Fruit fly (Drosophila melanogaster) whole organism, embryonic: ENCODE measurements around the gene RhoGEF4.

Source experiments
- B-H1 ChIP-seq: fragments of 200-800 bp; sonication (Bioruptor generic); IDR thresholded peaks from 3 replicates; pipeline ENCODE4 v1.3.6; 2022; ENCODE audit warnings: missing biosample characterization, missing genetic modification characterization
- BtbVII ChIP-seq: fragments of 200-800 bp; sonication (Bioruptor generic); optimal IDR thresholded peaks from 3 replicates; lab custom pipeline; 2017; ENCODE audit warnings: missing biosample characterization, mild to moderate bottlenecking, missing genetic modification characterization
- CG12299 ChIP-seq: fragments of 200-800 bp; sonication (Bioruptor generic); optimal IDR thresholded peaks from 2 replicates; lab custom pipeline; 2018; ENCODE audit warnings: missing biosample characterization, mild to moderate bottlenecking, missing genetic modification characterization
- CG1233 ChIP-seq: fragments of 200-800 bp; sonication (Bioruptor generic); optimal IDR thresholded peaks from 4 replicates; lab custom pipeline; 2018; ENCODE audit warnings: missing biosample characterization, mild to moderate bottlenecking, missing genetic modification characterization
- CG12391 ChIP-seq: fragments of 200-800 bp; sonication (Bioruptor generic); optimal IDR thresholded peaks from 3 replicates; lab custom pipeline; 2018; ENCODE audit warnings: missing biosample characterization, mild to moderate bottlenecking, missing genetic modification characterization, moderate library complexity
- CG12659 ChIP-seq: fragments of 200-800 bp; sonication (Bioruptor generic); optimal IDR thresholded peaks from 3 replicates; lab custom pipeline; 2017; ENCODE audit warnings: mild to moderate bottlenecking, missing biosample characterization, missing genetic modification reagents, missing genetic modification characterization
- CG12769 ChIP-seq: fragments of 200-800 bp; sonication (Bioruptor generic); optimal IDR thresholded peaks from 2 replicates; lab custom pipeline; 2019; ENCODE audit warnings: missing biosample characterization, mild to moderate bottlenecking, missing genetic modification characterization, moderate library complexity
- CG17802 ChIP-seq: fragments of 200-800 bp; sonication (Bioruptor generic); optimal IDR thresholded peaks from 2 replicates; lab custom pipeline; 2018; ENCODE audit warnings: missing biosample characterization, mild to moderate bottlenecking, missing genetic modification characterization, moderate library complexity
- CG18599 ChIP-seq: fragments of 200-800 bp; sonication (Bioruptor generic); optimal IDR thresholded peaks from 3 replicates; lab custom pipeline; 2017; ENCODE audit warnings: missing biosample characterization, missing genetic modification characterization, mild to moderate bottlenecking, moderate library complexity, missing genetic modification reagents
- CG2889 ChIP-seq: fragments of 200-800 bp; sonication (Bioruptor generic); IDR thresholded peaks from 3 replicates; pipeline ENCODE4 v1.3.6; 2022; ENCODE audit warnings: missing biosample characterization, missing genetic modification characterization
- CG31441 ChIP-seq: fragments of 200-800 bp; sonication (Bioruptor generic); IDR thresholded peaks from 2 replicates; pipeline ENCODE4 v1.3.6; 2022; ENCODE audit warnings: missing biosample characterization, missing genetic modification characterization
- CG3407 ChIP-seq: fragments of 200-800 bp; sonication (Bioruptor generic); optimal IDR thresholded peaks from 2 replicates; lab custom pipeline; 2018; ENCODE audit warnings: missing biosample characterization, mild to moderate bottlenecking, missing genetic modification characterization
- CG34224 ChIP-seq: fragments of 200-800 bp; sonication (Bioruptor generic); IDR thresholded peaks from 3 replicates; pipeline ENCODE4 v1.3.6; 2022; ENCODE audit warnings: missing biosample characterization, missing genetic modification characterization; ENCODE audit not compliant: partially characterized antibody
- CG3995 ChIP-seq: fragments of 200-800 bp; sonication (Bioruptor generic); optimal IDR thresholded peaks from 3 replicates; lab custom pipeline; 2016; ENCODE audit warnings: missing biosample characterization, missing genetic modification characterization
- CG4424 ChIP-seq: fragments of 200-800 bp; sonication (Bioruptor generic); optimal IDR thresholded peaks from 3 replicates; lab custom pipeline; 2016; ENCODE audit warnings: missing biosample characterization, missing genetic modification characterization
- CG6813 ChIP-seq: fragments of 200-800 bp; sonication (Bioruptor generic); optimal IDR thresholded peaks from 2 replicates; lab custom pipeline; 2017; ENCODE audit warnings: missing biosample characterization, missing genetic modification characterization, mild to moderate bottlenecking, moderate library complexity, missing genetic modification reagents
- CG7928 ChIP-seq: fragments of 200-800 bp; sonication (Bioruptor generic); optimal IDR thresholded peaks from 2 replicates; lab custom pipeline; 2017; ENCODE audit warnings: missing biosample characterization, mild to moderate bottlenecking, missing genetic modification characterization
- CG9215 ChIP-seq: fragments of 200-800 bp; sonication (Bioruptor generic); IDR thresholded peaks from 2 replicates; pipeline ENCODE4 v1.3.6; 2022; ENCODE audit warnings: missing biosample characterization, missing genetic modification characterization
- CG9437 ChIP-seq: fragments of 200-800 bp; sonication (Bioruptor generic); optimal IDR thresholded peaks from 2 replicates; lab custom pipeline; 2018; ENCODE audit warnings: missing biosample characterization, mild to moderate bottlenecking, missing genetic modification characterization
- CG9876 ChIP-seq: fragments of 200-800 bp; sonication (Bioruptor generic); optimal IDR thresholded peaks from 2 replicates; lab custom pipeline; 2016; ENCODE audit warnings: missing biosample characterization, missing genetic modification characterization
- Chrac-16 ChIP-seq: fragments of 200-800 bp; sonication (Bioruptor generic); optimal IDR thresholded peaks from 3 replicates; lab custom pipeline; 2016; ENCODE audit warnings: missing biosample characterization, missing genetic modification characterization
- CkIIα-i1 ChIP-seq: fragments of 200-800 bp; sonication (Bioruptor generic); IDR thresholded peaks from 2 replicates; pipeline ENCODE4 v1.3.6; 2022; ENCODE audit warnings: missing biosample characterization, missing genetic modification characterization
- CoRest ChIP-seq: fragments of 200-800 bp; sonication (Bioruptor generic); optimal IDR thresholded peaks from 3 replicates; lab custom pipeline; 2018; ENCODE audit warnings: missing biosample characterization, mild to moderate bottlenecking, missing genetic modification characterization, moderate library complexity
- CrebB ChIP-seq: fragments of 200-800 bp; sonication (Bioruptor generic); optimal IDR thresholded peaks from 3 replicates; lab custom pipeline; 2018; ENCODE audit warnings: missing biosample characterization, mild to moderate bottlenecking, missing genetic modification characterization
- Dbx ChIP-seq: fragments of 200-800 bp; sonication (Bioruptor generic); IDR thresholded peaks from 3 replicates; pipeline ENCODE4 v1.3.6; 2022; ENCODE audit warnings: missing biosample characterization, missing genetic modification characterization
- Fer1 ChIP-seq: fragments of 200-800 bp; sonication (Bioruptor generic); optimal IDR thresholded peaks from 2 replicates; lab custom pipeline; 2017; ENCODE audit warnings: missing biosample characterization, mild to moderate bottlenecking, missing genetic modification characterization
- Jarid2 ChIP-seq: fragments of 200-800 bp; sonication (Bioruptor generic); optimal IDR thresholded peaks from 3 replicates; lab custom pipeline; 2017; ENCODE audit warnings: mild to moderate bottlenecking, missing biosample characterization, missing genetic modification reagents, missing genetic modification characterization
- Kr ChIP-seq: fragments of 200-800 bp; sonication (Bioruptor generic); optimal IDR thresholded peaks from 2 replicates; lab custom pipeline; 2017; ENCODE audit warnings: missing biosample characterization, mild to moderate bottlenecking, missing genetic modification characterization
- Oli ChIP-seq: fragments of 200-800 bp; sonication (Bioruptor generic); optimal IDR thresholded peaks from 2 replicates; lab custom pipeline; 2018; ENCODE audit warnings: missing biosample characterization, mild to moderate bottlenecking, missing genetic modification characterization, moderate library complexity
- Trl ChIP-seq, 3 experiments: fragments of >200 bp in 2 of 3; fragments of 200-800 bp in 1 of 3; sonication (Bioruptor generic) in 1 of 3; optimal IDR thresholded peaks; 2 replicates in 1 of 3; 3 replicates in 2 of 3; lab custom pipeline; 2016 to 2017; ENCODE audit warnings: missing biosample characterization in 1 of 3, missing genetic modification characterization in 1 of 3
- Xbp1 ChIP-seq: fragments of 200-800 bp; sonication (Bioruptor generic); optimal IDR thresholded peaks from 3 replicates; lab custom pipeline; 2016; ENCODE audit warnings: missing biosample characterization, mild to moderate bottlenecking, missing genetic modification characterization
- al ChIP-seq: fragments of 200-800 bp; sonication (Bioruptor generic); IDR thresholded peaks from 2 replicates; pipeline ENCODE4 v1.3.6; 2022; ENCODE audit warnings: missing biosample characterization, missing genetic modification characterization
- az2 ChIP-seq: fragments of 200-800 bp; sonication (Bioruptor generic); optimal IDR thresholded peaks from 3 replicates; lab custom pipeline; 2016; ENCODE audit warnings: missing biosample characterization, missing genetic modification characterization
- bab2 ChIP-seq: fragments of 200-800 bp; sonication (Bioruptor generic); optimal IDR thresholded peaks from 2 replicates; lab custom pipeline; 2016; ENCODE audit warnings: missing biosample characterization, missing genetic modification characterization
- cas ChIP-seq: fragments of 200-800 bp; sonication (Bioruptor generic); IDR thresholded peaks from 2 replicates; pipeline ENCODE4 v1.3.6; 2022; ENCODE audit warnings: missing biosample characterization, missing genetic modification characterization
- chif ChIP-seq, 2 experiments: fragments of 200-800 bp; sonication (Bioruptor generic); optimal IDR thresholded peaks; 3 replicates each; lab custom pipeline; 2016; ENCODE audit warnings: missing biosample characterization in 2 of 2, missing genetic modification characterization in 2 of 2
- dmrt11E ChIP-seq: fragments of 200-800 bp; sonication (Bioruptor generic); optimal IDR thresholded peaks from 3 replicates; lab custom pipeline; 2018; ENCODE audit warnings: missing biosample characterization, mild to moderate bottlenecking, missing genetic modification characterization, moderate library complexity
- ems ChIP-seq: fragments of 200-800 bp; sonication (Bioruptor generic); optimal IDR thresholded peaks from 3 replicates; lab custom pipeline; 2016; ENCODE audit warnings: missing biosample characterization, missing genetic modification characterization
- gce ChIP-seq: fragments of 200-800 bp; sonication (Bioruptor generic); IDR thresholded peaks from 3 replicates; pipeline ENCODE4 v1.3.6; 2022; ENCODE audit warnings: missing biosample characterization, missing genetic modification characterization
- gsb-n ChIP-seq: fragments of 200-800 bp; sonication (Bioruptor generic); optimal IDR thresholded peaks from 3 replicates; lab custom pipeline; 2018; ENCODE audit warnings: missing biosample characterization, mild to moderate bottlenecking, missing genetic modification characterization
- lbe ChIP-seq: fragments of 200-800 bp; sonication (Bioruptor generic); optimal IDR thresholded peaks from 2 replicates; lab custom pipeline; 2016; ENCODE audit warnings: missing biosample characterization, mild to moderate bottlenecking, missing genetic modification characterization
- nmo ChIP-seq: fragments of 200-800 bp; sonication (Bioruptor generic); optimal IDR thresholded peaks from 2 replicates; lab custom pipeline; 2018; ENCODE audit warnings: missing biosample characterization, mild to moderate bottlenecking, missing genetic modification characterization, moderate library complexity
- pan ChIP-seq, 4 experiments: fragments of >200 bp in 3 of 4; fragments of 200-800 bp in 1 of 4; sonication (Bioruptor generic) in 1 of 4; optimal IDR thresholded peaks in 3 of 4; IDR thresholded peaks in 1 of 4; 2 replicates each; pipeline versions ENCODE4 v1.3.6 to Lab custom; 2017 to 2022; ENCODE audit warnings: missing biosample characterization in 2 of 4, missing genetic modification characterization in 2 of 4, mixed read lengths in 1 of 4
- pum ChIP-seq: fragments of 200-800 bp; sonication (Bioruptor generic); optimal IDR thresholded peaks from 2 replicates; lab custom pipeline; 2016; ENCODE audit warnings: missing biosample characterization, missing genetic modification characterization
- rib ChIP-seq: fragments of 200-800 bp; sonication (Bioruptor generic); IDR thresholded peaks from 2 replicates; pipeline ENCODE4 v1.3.6; 2022; ENCODE audit warnings: missing biosample characterization, missing genetic modification characterization
- seq ChIP-seq: fragments of 200-800 bp; sonication (Bioruptor generic); IDR thresholded peaks from 2 replicates; pipeline ENCODE4 v1.3.6; 2022; ENCODE audit warnings: missing biosample characterization, missing genetic modification characterization
- zf30C ChIP-seq: fragments of 200-800 bp; sonication (Bioruptor generic); optimal IDR thresholded peaks from 3 replicates; lab custom pipeline; 2018; ENCODE audit warnings: missing biosample characterization, mild to moderate bottlenecking, missing genetic modification characterization
- zfh1 ChIP-seq: fragments of 200-800 bp; sonication (Bioruptor generic); IDR thresholded peaks from 3 replicates; pipeline ENCODE4 v1.3.6; 2022; ENCODE audit warnings: missing biosample characterization, missing genetic modification characterization

RhoGEF4 gene

DNA sequence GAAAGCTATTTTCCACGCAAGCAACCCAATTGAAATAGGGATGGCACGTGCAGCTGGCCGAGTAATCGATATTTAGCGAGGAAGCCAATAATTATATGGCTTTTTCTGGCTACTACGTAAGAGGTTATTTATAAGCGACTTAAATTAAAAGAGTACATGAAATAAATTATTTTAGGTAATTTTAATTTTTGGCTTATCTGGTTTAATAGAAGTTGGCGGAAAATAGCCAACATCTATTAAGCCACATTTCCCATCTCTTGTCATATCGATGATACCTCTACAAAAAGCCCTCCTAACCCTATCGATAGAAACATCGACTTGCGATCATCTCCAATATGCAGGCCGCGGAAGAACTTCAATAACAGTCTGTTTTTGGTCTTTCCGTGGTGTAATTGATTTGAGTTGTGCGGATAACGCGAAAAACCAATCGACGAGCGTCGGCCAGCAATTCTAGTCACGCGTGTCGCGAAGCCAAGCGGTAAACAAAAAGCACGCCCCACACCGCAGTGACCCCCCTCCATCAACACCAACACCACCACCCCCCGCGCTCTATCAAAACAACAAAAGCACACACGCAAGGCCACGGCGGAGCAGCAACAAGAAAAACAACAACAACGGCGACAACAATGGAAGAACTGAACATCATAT, 24.9 kb upstream of the RhoGEF4 start, which contains the start of the genes Srp19 and qm (continued):
- TF ChIP-seq gsb-n (tag; lab: Kevin White, UChicago) (peak; percentile 22), CG17802 (no peak), BtbVII (GFP tag; lab: Kevin White, UChicago) (peak; percentile 55), dmrt11E (tag; lab: Kevin White, UChicago) (peak; percentile 23), az2 (peak; percentile 47), Trl (optimal IDR thresholded peaks at IDR 0.05; lab: Kevin White, UChicago) (no peak), Trl (GFP tag; optimal IDR thresholded peaks at IDR 0.05; lab: Kevin White, UChicago) (peak; percentile 70), cas (peak; percentile 14; the same call in 1 of the 2 replicates), CG9876 (GFP tag; lab: Kevin White, UChicago) (no peak), CG9215 (GFP tag; lab: Robert Waterston, UW) (peak; percentile 32; the same call in 1 of the 2 replicates), CG12391 (tag; lab: Kevin White, UChicago) (peak; percentile 70), nmo (GFP tag; lab: Kevin White, UChicago) (peak; percentile 60), CG18599 (GFP tag; lab: Kevin White, UChicago) (peak; percentile 36), Chrac-16 (GFP tag; lab: Kevin White, UChicago) (peak; percentile 34), CG7928 (GFP tag; lab: Kevin White, UChicago) (no peak), Oli (peak; percentile 5), rib (GFP tag; lab: Robert Waterston, UW) (peak; percentile 29; the same call in 1 of the 2 replicates), CrebB (tag; lab: Kevin White, UChicago) (no peak), CkIIα-i1 (GFP tag; lab: Robert Waterston, UW) (peak; percentile 26; the same call in 1 of the 2 replicates), ems (GFP tag; lab: Kevin White, UChicago) (peak; percentile 61), CG1233 (GFP tag; lab: Kevin White, UChicago) (peak; percentile 39), B-H1 (GFP tag; lab: Robert Waterston, UW) (peak; percentile 11; the same call in 1 of the 3 replicates), bab2 (GFP tag; lab: Kevin White, UChicago) (peak; percentile 29), CG34224 (GFP tag; lab: Robert Waterston, UW) (peak; percentile 70), CoRest (tag; lab: Kevin White, UChicago) (peak; percentile 68), CG12659 (peak; percentile 63), CG12299 (tag; lab: Kevin White, UChicago) (peak; percentile 38), chif (GFP tag; optimal IDR thresholded peaks at IDR 0.05; lab: Kevin White, UChicago) (peak in 1 of 2 experiments; percentile 57), CG6813 (GFP tag; lab: Kevin White, UChicago) (no peak), CG3407 (GFP tag; lab: Kevin White, UChicago) (no peak), Xbp1 (GFP tag; lab: Kevin White, UChicago) (peak; percentile 64), Dbx (GFP tag; lab: Robert Waterston, UW) (peak; percentile 52; the same call in 2 of the 3 replicates), CG4424 (GFP tag; lab: Kevin White, UChicago) (peak; percentile 55), al (GFP tag; lab: Robert Waterston, UW) (peak; percentile 56; the same call in 1 of the 2 replicates), CG9437 (no peak), CG12769 (peak; percentile 24), pum (peak; percentile 57), seq (GFP tag; lab: Robert Waterston, UW) (no peak), zfh1 (GFP tag; lab: Robert Waterston, UW) (peak; percentile 58; the same call in 2 of the 3 replicates), CG31441 (GFP tag; lab: Robert Waterston, UW) (peak; percentile 50; the same call in 1 of the 2 replicates), gce (GFP tag; lab: Robert Waterston, UW) (peak; percentile 73; the same call in 2 of the 3 replicates), pan (optimal IDR thresholded peaks at IDR 0.05; lab: Kevin White, UChicago) (no peak), pan (GFP tag; optimal IDR thresholded peaks at IDR 0.05 in 1 of 2, IDR thresholded peaks at IDR 0.05 in 1 of 2) (peak in 1 of 2 experiments; percentile 63), CG3995 (GFP tag; lab: Kevin White, UChicago) (no peak), Fer1 (peak; percentile 51), zf30C (GFP tag; lab: Kevin White, UChicago) (no peak), lbe (GFP tag; lab: Kevin White, UChicago) (peak; percentile 18), Jarid2 (GFP tag; lab: Kevin White, UChicago) (peak; percentile 86), Kr (no peak), CG2889 (GFP tag; lab: Robert Waterston, UW) (no peak)
